Worm (Caenorhabditis elegans) whole organism, late embryonic: ENCODE results near the gene rsp-1.
A peak's percentile ranks its signal among the peaks of the same experiment; 100 is the strongest.

Experiments used
- C08G9.2 ChIP-seq: sonication (generic microtip); optimal IDR thresholded peaks from 2 replicates; lab custom pipeline; 2016; ENCODE audit warnings: mild to moderate bottlenecking, missing genetic modification characterization, moderate library complexity, missing compliant biosample characterization
- C38D4.7 ChIP-seq: fragments of 200-800 bp; sonication (Bioruptor generic); optimal IDR thresholded peaks from 2 replicates; lab custom pipeline; 2018; ENCODE audit warnings: mild to moderate bottlenecking, missing genetic modification characterization, moderate library complexity, missing compliant biosample characterization
- K02D7.2 ChIP-seq: sonication (generic microtip); optimal IDR thresholded peaks from 2 replicates; lab custom pipeline; 2017; ENCODE audit warnings: mild to moderate bottlenecking, missing genetic modification characterization, missing compliant biosample characterization
- K09A11.1 ChIP-seq: sonication (generic microtip); optimal IDR thresholded peaks from 2 replicates; lab custom pipeline; 2017; ENCODE audit warnings: antibody characterized with exemption, mild to moderate bottlenecking, missing genetic modification characterization, missing compliant biosample characterization; ENCODE audit not compliant: insufficient read depth
- ahr-1 ChIP-seq: sonication (generic microtip); optimal IDR thresholded peaks from 2 replicates; lab custom pipeline; 2016; ENCODE audit warnings: missing genetic modification characterization, missing compliant biosample characterization
- ama-1 ChIP-seq: fragments of 150-350 bp; optimal IDR thresholded peaks from 2 replicates; lab custom pipeline; 2014
- ceh-14 ChIP-seq: sonication (generic microtip); optimal IDR thresholded peaks from 2 replicates; lab custom pipeline; 2016; ENCODE audit warnings: missing genotype, missing genetic modification characterization, missing compliant biosample characterization
- ceh-2 ChIP-seq: sonication (generic microtip); optimal IDR thresholded peaks from 2 replicates; lab custom pipeline; 2016; ENCODE audit warnings: missing genotype, missing genetic modification characterization, missing compliant biosample characterization
- ceh-24 ChIP-seq: sonication (generic microtip); optimal IDR thresholded peaks from 2 replicates; lab custom pipeline; 2016; ENCODE audit warnings: mild to moderate bottlenecking, missing genetic modification characterization, missing compliant biosample characterization
- ceh-31 ChIP-seq: sonication (generic microtip); optimal IDR thresholded peaks from 2 replicates; lab custom pipeline; 2016; ENCODE audit warnings: missing genetic modification characterization, missing compliant biosample characterization
- ceh-6 ChIP-seq: fragments of 200-800 bp; sonication (Bioruptor generic); optimal IDR thresholded peaks from 2 replicates; lab custom pipeline; 2018; ENCODE audit warnings: mild to moderate bottlenecking, missing genetic modification characterization, missing compliant biosample characterization
- dmd-4 ChIP-seq: sonication (generic microtip); optimal IDR thresholded peaks from 2 replicates; lab custom pipeline; 2016; ENCODE audit warnings: borderline replicate concordance, missing genetic modification characterization, missing compliant biosample characterization
- dve-1 ChIP-seq: sonication (generic microtip); optimal IDR thresholded peaks from 2 replicates; lab custom pipeline; 2017; ENCODE audit warnings: antibody characterized with exemption, mild to moderate bottlenecking, missing genetic modification characterization, missing compliant biosample characterization
- elt-2 ChIP-seq: sonication (generic microtip); optimal IDR thresholded peaks from 2 replicates; lab custom pipeline; 2016; ENCODE audit warnings: missing genetic modification reagents, missing genetic modification characterization, missing compliant biosample characterization
- fkh-10 ChIP-seq: fragments of 150-350 bp; optimal IDR thresholded peaks from 2 replicates; lab custom pipeline; 2014; ENCODE audit warnings: missing biosample characterization, missing genetic modification reagents, missing genetic modification characterization
- gmeb-2 ChIP-seq: sonication (generic microtip); optimal IDR thresholded peaks from 2 replicates; lab custom pipeline; 2016; ENCODE audit warnings: missing genetic modification characterization, inconsistent platforms, missing compliant biosample characterization
- hlh-15 ChIP-seq: sonication (generic microtip); optimal IDR thresholded peaks from 2 replicates; lab custom pipeline; 2016; ENCODE audit warnings: missing genetic modification characterization, missing compliant biosample characterization
- hlh-30 ChIP-seq: sonication (generic microtip); optimal IDR thresholded peaks from 2 replicates; lab custom pipeline; 2017; ENCODE audit warnings: antibody characterized with exemption, missing genetic modification characterization, missing compliant biosample characterization; ENCODE audit not compliant: insufficient read depth
- hlh-6 ChIP-seq: sonication (generic microtip); optimal IDR thresholded peaks from 2 replicates; lab custom pipeline; 2016; ENCODE audit warnings: missing genotype, missing genetic modification characterization, missing compliant biosample characterization
- hlh-8 ChIP-seq: sonication (generic microtip); optimal IDR thresholded peaks from 2 replicates; lab custom pipeline; 2016; ENCODE audit warnings: missing genotype, missing genetic modification characterization, missing compliant biosample characterization
- lim-6 ChIP-seq: sonication (generic microtip); optimal IDR thresholded peaks from 2 replicates; lab custom pipeline; 2016; ENCODE audit warnings: missing genetic modification characterization, missing compliant biosample characterization
- lin-11 ChIP-seq: fragments of 200-800 bp; sonication (Bioruptor generic); optimal IDR thresholded peaks from 2 replicates; lab custom pipeline; 2018; ENCODE audit warnings: mild to moderate bottlenecking, missing genetic modification characterization, missing compliant biosample characterization
- madf-2 ChIP-seq: sonication (generic microtip); optimal IDR thresholded peaks from 2 replicates; lab custom pipeline; 2017; ENCODE audit warnings: missing genetic modification characterization, missing compliant biosample characterization
- mec-3 ChIP-seq: sonication (generic microtip); optimal IDR thresholded peaks from 2 replicates; lab custom pipeline; 2016; ENCODE audit warnings: borderline replicate concordance, missing genetic modification characterization, missing compliant biosample characterization
- nfya-1 ChIP-seq: sonication (generic microtip); optimal IDR thresholded peaks from 2 replicates; lab custom pipeline; 2017; ENCODE audit warnings: missing genetic modification characterization, mild to moderate bottlenecking, missing compliant biosample characterization, antibody characterized with exemption, moderate library complexity
- nhr-232 ChIP-seq: sonication (generic microtip); optimal IDR thresholded peaks from 2 replicates; lab custom pipeline; 2016; ENCODE audit warnings: missing genetic modification characterization, missing compliant biosample characterization
- pag-3 ChIP-seq: sonication (generic microtip); optimal IDR thresholded peaks from 2 replicates; lab custom pipeline; 2016; ENCODE audit warnings: missing compliant biosample characterization, missing genetic modification characterization, borderline replicate concordance
- pha-2 ChIP-seq: sonication (generic microtip); optimal IDR thresholded peaks from 2 replicates; lab custom pipeline; 2017; ENCODE audit warnings: mild to moderate bottlenecking, missing genetic modification characterization, missing compliant biosample characterization
- pha-4 ChIP-seq: fragments of 150-350 bp; optimal IDR thresholded peaks from 2 replicates; lab custom pipeline; 2018; ENCODE audit warnings: missing biosample characterization, missing genetic modification reagents, missing genetic modification characterization
- ref-2 ChIP-seq: sonication (generic microtip); optimal IDR thresholded peaks from 2 replicates; lab custom pipeline; 2016; ENCODE audit warnings: missing genetic modification characterization, missing compliant biosample characterization
- rnt-1 ChIP-seq: sonication (generic microtip); optimal IDR thresholded peaks from 2 replicates; lab custom pipeline; 2016; ENCODE audit warnings: missing genetic modification characterization, missing compliant biosample characterization
- sox-4 ChIP-seq: sonication (generic microtip); optimal IDR thresholded peaks from 2 replicates; lab custom pipeline; 2017; ENCODE audit warnings: mild to moderate bottlenecking, missing genetic modification characterization, inconsistent platforms, missing compliant biosample characterization
- tbx-2 ChIP-seq: sonication (generic microtip); optimal IDR thresholded peaks from 2 replicates; lab custom pipeline; 2016; ENCODE audit warnings: missing genetic modification characterization, missing compliant biosample characterization
- unc-3 ChIP-seq, 2 experiments: fragments of 200-800 bp in 1 of 2; sonication (Bioruptor generic) in 1 of 2; sonication (generic microtip) in 1 of 2; conservative IDR thresholded peaks in 1 of 2; optimal IDR thresholded peaks in 1 of 2; 2 replicates each; pipeline versions ENCODE4 v1.3.6 to Lab custom; 2016 to 2022; ENCODE audit warnings: missing compliant biosample characterization in 2 of 2, missing genetic modification characterization in 2 of 2, missing genetic modification reagents in 1 of 2
- unc-55 ChIP-seq: sonication (generic microtip); optimal IDR thresholded peaks from 2 replicates; lab custom pipeline; 2017; ENCODE audit warnings: missing biosample characterization, missing genetic modification reagents, missing genetic modification characterization
- zip-5 ChIP-seq: sonication (generic microtip); optimal IDR thresholded peaks from 2 replicates; lab custom pipeline; 2016; ENCODE audit warnings: missing genetic modification characterization, missing compliant biosample characterization

rsp-1 gene

ce11 chrII:11463899-11464298, 10.7 kb downstream of the rsp-1 start:
- TF ChIP-seq ceh-31 (peak; percentile 9), ceh-2 (tag; lab: Kevin White, UChicago) (no peak), elt-2 (tag; lab: Kevin White, UChicago) (peak; percentile 8), unc-3 (GFP tag; conservative IDR thresholded peaks at IDR 0.05; lab: Robert Waterston, UW) (no peak), unc-3 (tag; optimal IDR thresholded peaks at IDR 0.05; lab: Kevin White, UChicago) (no peak), sox-4 (tag; lab: Kevin White, UChicago) (no peak), rnt-1 (tag; lab: Kevin White, UChicago) (no peak)
- TF ChIP-seq, all 69 proteins: peak for 2

ce11 chrII:11464427-11464944, 11.3 kb downstream of the rsp-1 start, which contains the start of the genes aars-1 and rga-1:
TSS of gene aars-1 (minus strand) at chrII:11464497.
TSS of gene rga-1 (plus strand) at chrII:11464894.
- TF ChIP-seq ama-1 (no peak), hlh-15 (no peak), nfya-1 (peak; percentile 67), ceh-14 (no peak), K02D7.2 (tag; lab: Kevin White, UChicago) (no peak), hlh-30 (tag; lab: Kevin White, UChicago) (peak; percentile 51), unc-55 (GFP tag; lab: Kevin White, UChicago) (peak; percentile 55), ceh-6 (GFP tag; lab: Kevin White, UChicago) (no peak), elt-2 (tag; lab: Kevin White, UChicago) (no peak), ref-2 (tag; lab: Kevin White, UChicago) (peak; percentile 43), K09A11.1 (tag; lab: Kevin White, UChicago) (no peak), lin-11 (tag; lab: Kevin White, UChicago) (no peak), ceh-24 (tag; lab: Kevin White, UChicago) (no peak), dmd-4 (tag; lab: Kevin White, UChicago) (no peak), nhr-232 (tag; lab: Kevin White, UChicago) (no peak), pag-3 (tag; lab: Kevin White, UChicago) (no peak), fkh-10 (no peak), mec-3 (no peak), C38D4.7 (GFP tag; lab: Kevin White, UChicago) (no peak), ahr-1 (no peak), tbx-2 (tag; lab: Kevin White, UChicago) (peak; percentile 61), ceh-31 (no peak), gmeb-2 (tag; lab: Kevin White, UChicago) (no peak), pha-4 (tag; lab: Kevin White, UChicago) (no peak), hlh-6 (no peak), C08G9.2 (tag; lab: Kevin White, UChicago) (no peak)

DNA sequence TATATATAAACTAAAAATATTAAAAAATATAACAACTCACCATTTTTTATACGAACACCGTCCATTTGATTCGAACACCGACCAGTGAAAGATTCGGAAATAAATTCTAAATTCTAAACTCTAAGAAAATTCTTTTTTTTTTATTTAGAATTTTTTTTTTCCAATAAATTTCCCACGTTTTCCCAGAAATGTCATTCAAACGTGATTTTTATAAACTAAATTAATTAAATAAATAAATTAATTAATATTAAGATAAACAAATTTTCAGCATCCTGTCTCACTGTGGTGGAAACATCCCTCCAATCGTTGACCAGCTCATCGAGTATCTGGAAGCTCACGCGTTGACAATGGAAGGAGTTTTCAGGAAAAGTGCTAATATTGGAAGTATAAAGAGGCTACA, 14.4 kb downstream of the rsp-1 start, which contains the start of gene klp-17:
klp-17 (minus strand) TSS at position 101 of the 400 bp plus-strand sequence.
- TF ChIP-seq hlh-8 (no peak), dve-1 (tag; lab: Kevin White, UChicago) (no peak), fkh-10 (no peak), ahr-1 (no peak)

ce11 chrII:11469574-11470108, 16.5 kb downstream of the rsp-1 start, which contains the start of gene cisd-1:
TSS of gene cisd-1 (minus strand) at chrII:11469624.
- TF ChIP-seq ceh-14 (no peak), lim-6 (tag; lab: Kevin White, UChicago) (no peak), zip-5 (tag; lab: Kevin White, UChicago) (no peak), hlh-15 (no peak), K09A11.1 (tag; lab: Kevin White, UChicago) (no peak), pha-2 (no peak), madf-2 (tag; lab: Kevin White, UChicago) (no peak), ceh-24 (tag; lab: Kevin White, UChicago) (no peak)
